Fruit fly (Drosophila melanogaster) whole organism, prepupa: ENCODE results near the gene CG44954.
A peak's percentile ranks its signal among the peaks of the same experiment; 100 is the strongest.

Experiments
- Blimp-1 ChIP-seq: fragments of 200-800 bp; sonication (Bioruptor generic); optimal IDR thresholded peaks from 3 replicates; lab custom pipeline; 2017; ENCODE audit warnings: missing biosample characterization, missing genetic modification characterization, mild to moderate bottlenecking, moderate library complexity, missing genetic modification reagents
- CG10631 ChIP-seq: fragments of 200-800 bp; sonication (Bioruptor generic); optimal IDR thresholded peaks from 2 replicates; lab custom pipeline; 2016; ENCODE audit warnings: missing biosample characterization, missing genetic modification characterization
- CG10669 ChIP-seq: fragments of 200-800 bp; sonication (Bioruptor generic); optimal IDR thresholded peaks from 3 replicates; lab custom pipeline; 2018; ENCODE audit warnings: missing biosample characterization, mild to moderate bottlenecking, missing genetic modification characterization, moderate library complexity
- CG11294 ChIP-seq: fragments of 200-800 bp; sonication (Bioruptor generic); IDR thresholded peaks from 2 replicates; pipeline ENCODE4 v1.3.6; 2022; ENCODE audit warnings: missing biosample characterization, missing genetic modification characterization
- CG11902 ChIP-seq: fragments of 200-800 bp; sonication (Bioruptor generic); optimal IDR thresholded peaks from 3 replicates; lab custom pipeline; 2016; ENCODE audit warnings: missing biosample characterization, missing genetic modification characterization
- CG15336 ChIP-seq: fragments of 200-800 bp; sonication (Bioruptor generic); IDR thresholded peaks from 2 replicates; pipeline ENCODE4 v1.3.6; 2022; ENCODE audit warnings: missing biosample characterization, missing genetic modification characterization
- CG1621 ChIP-seq: fragments of 200-800 bp; sonication (Bioruptor generic); optimal IDR thresholded peaks from 3 replicates; lab custom pipeline; 2018; ENCODE audit warnings: missing biosample characterization, mild to moderate bottlenecking, missing genetic modification characterization
- CG16779 ChIP-seq: fragments of 200-800 bp; sonication (Bioruptor generic); optimal IDR thresholded peaks from 3 replicates; lab custom pipeline; 2017; ENCODE audit warnings: missing biosample characterization, mild to moderate bottlenecking, missing genetic modification characterization
- CG3032 ChIP-seq: fragments of 200-800 bp; optimal IDR thresholded peaks from 2 replicates; lab custom pipeline; 2019; ENCODE audit warnings: missing biosample characterization, mild to moderate bottlenecking, missing genetic modification characterization, moderate library complexity
- CG31627 ChIP-seq: fragments of 200-800 bp; sonication (Bioruptor generic); optimal IDR thresholded peaks from 3 replicates; lab custom pipeline; 2016; ENCODE audit warnings: missing biosample characterization, missing genetic modification characterization
- CG32006 ChIP-seq: fragments of 200-800 bp; sonication (Bioruptor generic); optimal IDR thresholded peaks from 3 replicates; lab custom pipeline; 2017; ENCODE audit warnings: missing biosample characterization, mild to moderate bottlenecking, missing genetic modification characterization
- CG34406 ChIP-seq: fragments of 200-800 bp; sonication (Bioruptor generic); optimal IDR thresholded peaks from 3 replicates; lab custom pipeline; 2016; ENCODE audit warnings: missing biosample characterization, missing genetic modification characterization
- CG6163 ChIP-seq: fragments of 200-800 bp; sonication (Bioruptor generic); IDR thresholded peaks from 3 replicates; pipeline ENCODE4 v1.3.6; 2022; ENCODE audit warnings: missing biosample characterization, missing genetic modification characterization
- CG6276 ChIP-seq: fragments of 200-800 bp; sonication (Bioruptor generic); optimal IDR thresholded peaks from 2 replicates; lab custom pipeline; 2017; ENCODE audit warnings: missing biosample characterization, mild to moderate bottlenecking, missing genetic modification characterization
- CG8119 ChIP-seq: fragments of 200-800 bp; sonication (Bioruptor generic); IDR thresholded peaks from 3 replicates; pipeline ENCODE4 v1.3.6; 2022; ENCODE audit warnings: missing biosample characterization, missing genetic modification characterization
- CG8319 ChIP-seq: fragments of 200-800 bp; sonication (Bioruptor generic); optimal IDR thresholded peaks from 3 replicates; lab custom pipeline; 2016; ENCODE audit warnings: missing biosample characterization, missing genetic modification characterization
- CG9139 ChIP-seq: fragments of 200-800 bp; sonication (Bioruptor generic); optimal IDR thresholded peaks from 3 replicates; lab custom pipeline; 2017; ENCODE audit warnings: missing biosample characterization, mild to moderate bottlenecking, missing genetic modification characterization
- Eip75B ChIP-seq: fragments of 200-800 bp; sonication (Bioruptor generic); optimal IDR thresholded peaks from 3 replicates; lab custom pipeline; 2016; ENCODE audit warnings: missing biosample characterization, missing genetic modification characterization
- Eip93F ChIP-seq: fragments of 200-800 bp; sonication (Bioruptor generic); optimal IDR thresholded peaks from 2 replicates; lab custom pipeline; 2016; ENCODE audit warnings: missing biosample characterization, mild to moderate bottlenecking, missing genetic modification characterization
- Ets96B ChIP-seq: fragments of 200-800 bp; optimal IDR thresholded peaks from 2 replicates; lab custom pipeline; 2019; ENCODE audit warnings: missing biosample characterization, mild to moderate bottlenecking, missing genetic modification characterization, moderate library complexity
- Hr38 ChIP-seq: sonication (Bioruptor generic); optimal IDR thresholded peaks from 2 replicates; lab custom pipeline; 2016; ENCODE audit warnings: missing biosample characterization, missing genetic modification characterization
- Hr39 ChIP-seq: fragments of 200-800 bp; sonication (Bioruptor generic); optimal IDR thresholded peaks from 2 replicates; lab custom pipeline; 2016; ENCODE audit warnings: missing biosample characterization, missing genetic modification characterization
- Lpt ChIP-seq: fragments of 200-800 bp; sonication (Bioruptor generic); optimal IDR thresholded peaks from 3 replicates; lab custom pipeline; 2016; ENCODE audit warnings: missing biosample characterization, missing genetic modification characterization
- OdsH ChIP-seq: fragments of 200-800 bp; sonication (Bioruptor generic); optimal IDR thresholded peaks from 3 replicates; lab custom pipeline; 2016; ENCODE audit warnings: missing biosample characterization, missing genetic modification characterization
- Smox ChIP-seq: fragments of 200-800 bp; sonication (Bioruptor generic); optimal IDR thresholded peaks from 3 replicates; lab custom pipeline; 2016; ENCODE audit warnings: missing biosample characterization, missing genetic modification characterization
- Sox102F ChIP-seq: fragments of 200-800 bp; sonication (Bioruptor generic); optimal IDR thresholded peaks from 2 replicates; lab custom pipeline; 2016; ENCODE audit warnings: missing biosample characterization, mild to moderate bottlenecking, missing genetic modification characterization
- Sox15 ChIP-seq: fragments of 200-800 bp; sonication (Bioruptor generic); optimal IDR thresholded peaks from 3 replicates; lab custom pipeline; 2016; ENCODE audit warnings: missing biosample characterization, missing genetic modification characterization
- acj6 ChIP-seq: fragments of 200-800 bp; sonication (Bioruptor generic); optimal IDR thresholded peaks from 3 replicates; lab custom pipeline; 2016; ENCODE audit warnings: missing biosample characterization, missing genetic modification characterization
- dac ChIP-seq: fragments of 200-800 bp; sonication (Bioruptor generic); optimal IDR thresholded peaks from 2 replicates; lab custom pipeline; 2017; ENCODE audit warnings: missing biosample characterization, mild to moderate bottlenecking, missing genetic modification characterization
- dsx ChIP-seq: fragments of 200-800 bp; optimal IDR thresholded peaks from 3 replicates; lab custom pipeline; 2019; ENCODE audit warnings: missing biosample characterization, mild to moderate bottlenecking, missing genetic modification characterization, moderate library complexity; ENCODE audit not compliant: poor library complexity, severe bottlenecking
- esn ChIP-seq: fragments of 200-800 bp; sonication (Bioruptor generic); optimal IDR thresholded peaks from 2 replicates; lab custom pipeline; 2016; ENCODE audit warnings: missing biosample characterization, mild to moderate bottlenecking, missing genetic modification characterization, moderate library complexity
- fd85E ChIP-seq: fragments of 200-800 bp; sonication (Bioruptor generic); optimal IDR thresholded peaks from 3 replicates; lab custom pipeline; 2016; ENCODE audit warnings: missing biosample characterization, missing genetic modification characterization
- fkh ChIP-seq: fragments of 200-800 bp; sonication (Bioruptor generic); optimal IDR thresholded peaks from 3 replicates; lab custom pipeline; 2017; ENCODE audit warnings: missing biosample characterization, mild to moderate bottlenecking, missing genetic modification characterization, moderate library complexity
- lz ChIP-seq: fragments of 200-800 bp; sonication (Bioruptor generic); optimal IDR thresholded peaks from 3 replicates; lab custom pipeline; 2016; ENCODE audit warnings: missing biosample characterization, missing genetic modification characterization
- net ChIP-seq: fragments of 200-800 bp; sonication (Bioruptor generic); optimal IDR thresholded peaks from 3 replicates; lab custom pipeline; 2016; ENCODE audit warnings: missing biosample characterization, missing genetic modification characterization
- pdm3 ChIP-seq: fragments of 200-800 bp; sonication (Bioruptor generic); optimal IDR thresholded peaks from 3 replicates; lab custom pipeline; 2016; ENCODE audit warnings: missing biosample characterization, missing genetic modification characterization
- salr ChIP-seq, 2 experiments: fragments of 200-800 bp; sonication (Bioruptor generic); optimal IDR thresholded peaks; 3 replicates each; lab custom pipeline; 2016 to 2018; ENCODE audit warnings: missing biosample characterization in 2 of 2, missing genetic modification characterization in 2 of 2, mild to moderate bottlenecking in 1 of 2
- spab ChIP-seq: fragments of 200-800 bp; sonication (Bioruptor generic); optimal IDR thresholded peaks from 2 replicates; lab custom pipeline; 2017; ENCODE audit warnings: missing biosample characterization, mild to moderate bottlenecking, missing genetic modification characterization, missing genetic modification reagents
- svp ChIP-seq: fragments of 200-800 bp; sonication (Bioruptor generic); peaks from one replicate; lab custom pipeline; 2016; ENCODE audit warnings: missing biosample characterization, missing genetic modification characterization

The CG44954 gene

DNA sequence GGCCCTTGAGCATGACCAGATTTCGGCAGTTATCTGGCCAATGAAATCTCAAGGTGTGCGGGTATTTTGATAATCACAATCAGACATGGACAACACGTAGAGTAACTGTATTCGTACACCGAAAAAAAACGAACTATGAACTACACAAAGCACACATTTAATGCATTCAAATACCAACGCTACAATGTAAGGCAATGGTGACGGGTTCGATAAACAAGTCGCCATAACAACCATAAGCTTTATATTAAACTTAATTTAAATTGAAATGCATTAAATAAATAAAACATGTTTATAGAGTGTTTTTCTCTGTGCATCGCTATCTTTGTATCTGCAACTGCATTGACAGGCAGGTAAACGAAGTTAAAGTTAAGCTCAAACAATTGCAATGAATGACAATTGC, 31.5 kb downstream of the CG44954 start (continued):
- TF ChIP-seq CG34406 (GFP tag; lab: Kevin White, UChicago) = peak; percentile 7
- TF ChIP-seq CG31627 (GFP tag; lab: Kevin White, UChicago) = peak; percentile 20
- peak; percentile 21 for TF ChIP-seq CG11902 (GFP tag; lab: Kevin White, UChicago)
- no peak for TF ChIP-seq CG15336 (GFP tag; lab: Robert Waterston, UW)
- no peak for TF ChIP-seq Ets96B (tag; lab: Kevin White, UChicago)
- TF ChIP-seq dsx (GFP tag; lab: Kevin White, UChicago) = no peak
- peak; percentile 6 for TF ChIP-seq CG10631 (GFP tag; lab: Kevin White, UChicago)
- no peak for TF ChIP-seq salr (GFP tag; optimal IDR thresholded peaks at IDR 0.05; lab: Kevin White, UChicago)
- peak; percentile 26; the same call in 2 of the 3 replicates for TF ChIP-seq CG6163 (GFP tag; lab: Robert Waterston, UW)
- TF ChIP-seq Sox15 (GFP tag; lab: Kevin White, UChicago) = no peak
- TF ChIP-seq Hr39 (GFP tag; lab: Kevin White, UChicago) = peak; percentile 11
- no peak for TF ChIP-seq CG1621 (tag; lab: Kevin White, UChicago)
- TF ChIP-seq esn (GFP tag; lab: Kevin White, UChicago) = peak; percentile 44
- TF ChIP-seq lz = peak; percentile 28
- TF ChIP-seq Blimp-1 = no peak
- TF ChIP-seq Sox102F (GFP tag; lab: Kevin White, UChicago) = peak; percentile 25
- no peak for TF ChIP-seq CG16779 (tag; lab: Kevin White, UChicago)
- peak; percentile 27 for TF ChIP-seq Eip75B
- no peak for TF ChIP-seq Smox (GFP tag; lab: Kevin White, UChicago)
- TF ChIP-seq pdm3 = no peak
- peak; percentile 3 for TF ChIP-seq CG10669 (GFP tag; lab: Kevin White, UChicago)

dm6 chr3R:30587196-30587753, 34.4 kb downstream of the CG44954 start, which contains the start of gene CG9717:
TSS of gene CG9717 (minus strand) at chr3R:30587302.
- peak; percentile 84 for TF ChIP-seq svp (GFP tag; lab: Kevin White, UChicago)
- no peak for TF ChIP-seq CG8119 (GFP tag; lab: Robert Waterston, UW)

DNA sequence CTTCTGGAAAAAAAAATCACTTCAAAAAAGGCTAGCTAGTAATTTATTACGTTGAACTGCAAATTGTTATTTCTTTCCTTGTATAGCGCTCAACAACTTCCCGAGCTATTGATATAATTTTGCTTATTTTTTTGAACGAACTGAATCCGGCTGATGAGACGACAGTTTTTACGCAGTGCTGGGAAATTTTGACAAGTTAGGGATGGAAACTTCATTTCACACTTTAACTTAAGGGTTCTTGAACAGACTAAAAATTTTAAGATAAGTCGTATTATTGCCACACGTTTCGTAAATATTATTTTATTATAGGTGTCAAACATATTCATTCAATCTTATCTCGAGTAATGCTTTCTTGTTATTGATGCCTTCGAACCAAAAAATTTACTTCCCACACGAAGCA, 38.2 kb downstream of the CG44954 start, which contains the start of gene Rpt6R:
Gene Rpt6R, minus strand, starts transcription at position 156 of the 400 bp plus-strand sequence.
- no peak for TF ChIP-seq net (GFP tag; lab: Kevin White, UChicago)
- no peak for TF ChIP-seq fkh (GFP tag; lab: Kevin White, UChicago)
- TF ChIP-seq CG3032 (tag; lab: Kevin White, UChicago) = no peak
- TF ChIP-seq salr (GFP tag; optimal IDR thresholded peaks at IDR 0.05; lab: Kevin White, UChicago) = no peak
- no peak for TF ChIP-seq CG32006 (GFP tag; lab: Kevin White, UChicago)
- TF ChIP-seq CG31627 (GFP tag; lab: Kevin White, UChicago) = no peak
- TF ChIP-seq, all 60 proteins: peak for 0

DNA sequence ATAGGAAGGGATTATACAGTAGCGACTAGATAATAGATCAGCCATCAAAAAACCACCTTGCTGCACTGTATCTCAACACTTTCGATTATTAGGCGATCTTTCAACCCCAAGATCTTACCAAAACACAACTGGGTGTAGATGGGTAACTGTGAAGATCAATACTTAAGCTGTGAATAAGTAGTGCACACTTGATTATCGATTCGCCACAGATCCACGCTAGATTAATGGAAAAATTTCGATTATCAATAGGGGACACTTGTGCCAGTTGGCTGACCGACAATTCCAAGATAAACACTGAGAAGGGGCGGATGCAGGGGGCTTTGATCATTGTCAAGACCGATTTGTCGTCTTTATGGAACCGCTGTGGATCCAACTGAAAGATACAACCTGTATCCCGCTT, 42.6 kb downstream of the CG44954 start, which contains the start of gene CG9702:
Gene CG9702, plus strand, starts transcription at position 301 of the 400 bp plus-strand sequence.
- TF ChIP-seq Ets96B (tag; lab: Kevin White, UChicago) = no peak
- TF ChIP-seq fkh (GFP tag; lab: Kevin White, UChicago) = peak; percentile 37
- TF ChIP-seq, all 60 proteins: peak for 1

- TF ChIP-seq CG11294 (GFP tag; lab: Robert Waterston, UW) = peak; percentile 81
- TF ChIP-seq CG6163 (GFP tag; lab: Robert Waterston, UW) = peak; percentile 97; the same call in 2 of the 3 replicates
- TF ChIP-seq CG8319 (GFP tag; lab: Kevin White, UChicago) = peak; percentile 87
- TF ChIP-seq Hr38 (GFP tag; lab: Kevin White, UChicago) = no peak
- TF ChIP-seq salr (GFP tag; optimal IDR thresholded peaks at IDR 0.05; lab: Kevin White, UChicago) = peak; percentile 83 to 89
- peak; percentile 96 for TF ChIP-seq esn (GFP tag; lab: Kevin White, UChicago)
- TF ChIP-seq acj6 (GFP tag; lab: Kevin White, UChicago) = peak; percentile 90
- TF ChIP-seq fd85E (GFP tag; lab: Kevin White, UChicago) = peak; percentile 69
- peak; percentile 90 for TF ChIP-seq Ets96B (tag; lab: Kevin White, UChicago)
- TF ChIP-seq CG6276 (GFP tag; lab: Kevin White, UChicago) = peak; percentile 80
- peak; percentile 81 for TF ChIP-seq CG11902 (GFP tag; lab: Kevin White, UChicago)
- TF ChIP-seq CG16779 (tag; lab: Kevin White, UChicago) = peak; percentile 78
- TF ChIP-seq CG9139 (GFP tag; lab: Kevin White, UChicago) = peak; percentile 74
- peak; percentile 86 for TF ChIP-seq Lpt (GFP tag; lab: Kevin White, UChicago)
- TF ChIP-seq OdsH (GFP tag; lab: Kevin White, UChicago) = peak; percentile 93
- peak; percentile 83 for TF ChIP-seq spab (GFP tag; lab: Kevin White, UChicago)
- TF ChIP-seq Sox102F (GFP tag; lab: Kevin White, UChicago) = peak; percentile 92
- peak; percentile 66 for TF ChIP-seq dac (GFP tag; lab: Kevin White, UChicago)
- TF ChIP-seq Eip93F (GFP tag; lab: Kevin White, UChicago) = peak; percentile 75
- peak; percentile 88 for TF ChIP-seq CG34406 (GFP tag; lab: Kevin White, UChicago)
- peak; percentile 93 for TF ChIP-seq Eip75B
- peak; percentile 90 for TF ChIP-seq CG3032 (tag; lab: Kevin White, UChicago)
- peak; percentile 93 for TF ChIP-seq lz
- TF ChIP-seq pdm3 = peak; percentile 93
These were observed 51.1 kb downstream of the CG44954 start for dm6 chr3R:30570554-30571141.
